Worm (Caenorhabditis elegans) whole organism, young adult: ENCODE data around the gene Y48B6A.1.

Experiments used
- C06A6.2 ChIP-seq: fragments of 200-800 bp; sonication (Bioruptor generic); conservative IDR thresholded peaks from 2 replicates; pipeline ENCODE4 v1.3.6; 2022; ENCODE audit warnings: missing genetic modification characterization, missing compliant biosample characterization
- F39B2.1 ChIP-seq: fragments of 200-800 bp; sonication (Bioruptor generic); IDR thresholded peaks from 2 replicates; pipeline ENCODE4 v1.3.6; 2022; ENCODE audit warnings: missing genetic modification reagents, missing genetic modification characterization, missing compliant biosample characterization
- F49E8.2 ChIP-seq: sonication (generic microtip); optimal IDR thresholded peaks from 3 replicates; lab custom pipeline; 2017; ENCODE audit warnings: missing genetic modification characterization, mild to moderate bottlenecking, missing compliant biosample characterization, antibody characterized with exemption, moderate library complexity; ENCODE audit not compliant: insufficient read depth
- K11D2.4 ChIP-seq: fragments of 200-800 bp; sonication (Bioruptor generic); IDR thresholded peaks from 2 replicates; pipeline ENCODE4 v1.3.6; 2022; ENCODE audit warnings: missing genetic modification reagents, missing genetic modification characterization, missing compliant biosample characterization
- ceh-100 ChIP-seq: fragments of 200-800 bp; sonication (Bioruptor generic); IDR thresholded peaks from 2 replicates; pipeline ENCODE4 v1.3.6; 2022; ENCODE audit warnings: missing genetic modification reagents, missing genetic modification characterization, missing compliant biosample characterization
- ceh-58 ChIP-seq: fragments of 200-800 bp; sonication (Bioruptor generic); IDR thresholded peaks from 2 replicates; pipeline ENCODE4 v1.3.6; 2022; ENCODE audit warnings: missing genetic modification characterization, missing compliant biosample characterization
- efl-1 ChIP-seq: fragments of 150-350 bp; optimal IDR thresholded peaks from 2 replicates; lab custom pipeline; 2014; ENCODE audit warnings: missing biosample characterization, missing genetic modification reagents, missing genetic modification characterization
- mxl-1 ChIP-seq: sonication (generic microtip); optimal IDR thresholded peaks from 2 replicates; lab custom pipeline; 2016; ENCODE audit warnings: missing genetic modification characterization, missing compliant biosample characterization
- nhr-27 ChIP-seq: fragments of 200-800 bp; sonication (Bioruptor generic); optimal IDR thresholded peaks from 2 replicates; lab custom pipeline; 2018; ENCODE audit warnings: mild to moderate bottlenecking, missing genetic modification characterization, moderate library complexity, missing compliant biosample characterization
- rec-8 ChIP-seq, 2 experiments: sonication (generic microtip); optimal IDR thresholded peaks; 2 replicates each; lab custom pipeline; 2016; ENCODE audit warnings: mild to moderate bottlenecking in 2 of 2, missing genetic modification characterization in 2 of 2, missing genetic modification reagents in 2 of 2, missing genotype in 2 of 2, missing biosample characterization in 1 of 2, missing compliant biosample characterization in 1 of 2, moderate library complexity in 1 of 2
- snpc-4 ChIP-seq, 5 experiments: fragments of 150-350 bp in 1 of 5; sonication (generic microtip) in 4 of 5; optimal IDR thresholded peaks; 2 replicates each; lab custom pipeline; 2014 to 2018; ENCODE audit warnings: missing genetic modification characterization in 5 of 5, missing biosample characterization in 3 of 5, antibody characterized with exemption in 2 of 5, mild to moderate bottlenecking in 2 of 5, missing compliant biosample characterization in 2 of 5, missing genotype in 2 of 5, moderate library complexity in 2 of 5, missing genetic modification reagents in 1 of 5
- tlf-1 ChIP-seq: fragments of 200-800 bp; sonication (Bioruptor generic); optimal IDR thresholded peaks from 2 replicates; lab custom pipeline; 2018; ENCODE audit warnings: mild to moderate bottlenecking, missing genetic modification characterization, missing compliant biosample characterization

- TF ChIP-seq F39B2.1 (GFP tag; lab: Robert Waterston, UW) (no peak), tlf-1 (no peak), snpc-4 (GFP tag; optimal IDR thresholded peaks at IDR 0.05; lab: Kevin White, UChicago) (no peak), snpc-4 (tag; optimal IDR thresholded peaks at IDR 0.05; lab: Kevin White, UChicago) (no peak), ceh-58 (GFP tag; lab: Robert Waterston, UW) (no peak), K11D2.4 (no peak), F49E8.2 (no peak), mxl-1 (tag; lab: Kevin White, UChicago) (no peak), efl-1 (GFP tag; lab: Kevin White, UChicago) (no peak), rec-8 (tag; optimal IDR thresholded peaks at IDR 0.05; lab: Kevin White, UChicago) (no peak), ceh-100 (GFP tag; lab: Robert Waterston, UW) (no peak), nhr-27 (tag; lab: Kevin White, UChicago) (no peak), C06A6.2 (GFP tag; lab: Robert Waterston, UW) (no peak)
These were observed 19.0 kb upstream of the Y48B6A.1 start for ce11 chrII:14173176-14173575.
